Worm (Caenorhabditis elegans) whole organism, L2 larva: ENCODE measurements around the gene syx-3.

Experiments
- C34F6.9 ChIP-seq: fragments of 150-350 bp; optimal IDR thresholded peaks from 2 replicates; lab custom pipeline; 2014; ENCODE audit warnings: missing biosample characterization, missing genetic modification characterization
- F13H6.1 ChIP-seq: sonication (generic microtip); optimal IDR thresholded peaks from 2 replicates; lab custom pipeline; 2016; ENCODE audit warnings: missing genetic modification characterization, missing compliant biosample characterization
- R02D3.7 ChIP-seq: fragments of 150-350 bp; optimal IDR thresholded peaks from 2 replicates; lab custom pipeline; 2014; ENCODE audit warnings: missing biosample characterization, missing genetic modification characterization
- Y55F3AM.14 ChIP-seq: fragments of 200-800 bp; sonication (Bioruptor generic); optimal IDR thresholded peaks from 2 replicates; lab custom pipeline; 2018; ENCODE audit warnings: mild to moderate bottlenecking, missing genetic modification characterization, missing compliant biosample characterization
- ZK546.5 ChIP-seq: sonication (generic microtip); optimal IDR thresholded peaks from 2 replicates; lab custom pipeline; 2017; ENCODE audit warnings: missing biosample characterization, missing genetic modification characterization
- alr-1 ChIP-seq: fragments of 150-350 bp; optimal IDR thresholded peaks from 2 replicates; lab custom pipeline; 2014; ENCODE audit warnings: missing biosample characterization, missing genetic modification characterization
- aly-2 ChIP-seq: fragments of 150-350 bp; optimal IDR thresholded peaks from 2 replicates; lab custom pipeline; 2014; ENCODE audit warnings: missing biosample characterization, missing genetic modification characterization
- ama-1 ChIP-seq: fragments of 150-350 bp; optimal IDR thresholded peaks from 2 replicates; lab custom pipeline; 2018; ENCODE audit warnings: inconsistent platforms
- blmp-1 ChIP-seq: sonication (generic microtip); optimal IDR thresholded peaks from 2 replicates; lab custom pipeline; 2017; ENCODE audit warnings: missing genetic modification characterization, mild to moderate bottlenecking, missing compliant biosample characterization, antibody characterized with exemption, moderate library complexity; ENCODE audit not compliant: insufficient read depth
- ceh-16 ChIP-seq: fragments of 150-350 bp; optimal IDR thresholded peaks from 2 replicates; lab custom pipeline; 2014; ENCODE audit warnings: missing biosample characterization, missing genetic modification characterization
- ceh-82 ChIP-seq: fragments of 150-350 bp; optimal IDR thresholded peaks from 2 replicates; lab custom pipeline; 2014; ENCODE audit warnings: missing biosample characterization, missing genetic modification characterization
- crh-2 ChIP-seq: sonication (generic microtip); optimal IDR thresholded peaks from 2 replicates; lab custom pipeline; 2017; ENCODE audit warnings: missing biosample characterization, missing genetic modification characterization
- dmd-4 ChIP-seq: sonication (generic microtip); optimal IDR thresholded peaks from 2 replicates; lab custom pipeline; 2017; ENCODE audit warnings: missing biosample characterization, missing genetic modification characterization
- egl-27 ChIP-seq: sonication (generic microtip); optimal IDR thresholded peaks from 3 replicates; lab custom pipeline; 2017; ENCODE audit warnings: missing biosample characterization, missing genetic modification reagents, missing genetic modification characterization
- elt-1 ChIP-seq: fragments of 150-350 bp; optimal IDR thresholded peaks from 2 replicates; lab custom pipeline; 2014; ENCODE audit warnings: missing biosample characterization, missing genetic modification characterization
- elt-3 ChIP-seq: sonication (generic microtip); optimal IDR thresholded peaks from 2 replicates; lab custom pipeline; 2017; ENCODE audit warnings: missing biosample characterization, missing genetic modification characterization
- fos-1 ChIP-seq: fragments of 150-350 bp; optimal IDR thresholded peaks from 2 replicates; lab custom pipeline; 2014; ENCODE audit warnings: missing biosample characterization, missing genetic modification characterization
- gmeb-1 ChIP-seq: fragments of 150-350 bp; optimal IDR thresholded peaks from 2 replicates; lab custom pipeline; 2014; ENCODE audit warnings: missing biosample characterization, missing genetic modification characterization
- lin-11 ChIP-seq: fragments of 150-350 bp; sonication (generic microtip); optimal IDR thresholded peaks from 2 replicates; lab custom pipeline; 2014; ENCODE audit warnings: missing biosample characterization, missing genetic modification characterization, inconsistent platforms, mixed read lengths
- lin-13 ChIP-seq: fragments of 150-350 bp; optimal IDR thresholded peaks from 2 replicates; lab custom pipeline; 2014; ENCODE audit warnings: missing biosample characterization, missing genetic modification reagents, missing genetic modification characterization
- lin-39 ChIP-seq: fragments of 150-350 bp; optimal IDR thresholded peaks from 2 replicates; lab custom pipeline; 2014; ENCODE audit warnings: missing biosample characterization, missing genetic modification reagents, missing genetic modification characterization
- lsy-2 ChIP-seq, 2 experiments: fragments of 150-350 bp in 1 of 2; sonication (generic microtip) in 1 of 2; optimal IDR thresholded peaks; 2 replicates each; lab custom pipeline; 2014 to 2017; ENCODE audit warnings: missing biosample characterization in 2 of 2, missing genetic modification characterization in 2 of 2
- mab-5 ChIP-seq: fragments of 150-350 bp; optimal IDR thresholded peaks from 2 replicates; lab custom pipeline; 2014; ENCODE audit warnings: missing biosample characterization, missing genetic modification characterization
- mbf-1 ChIP-seq: sonication (generic microtip); optimal IDR thresholded peaks from 2 replicates; lab custom pipeline; 2017; ENCODE audit warnings: missing biosample characterization, missing genetic modification characterization
- mdl-1 ChIP-seq, 2 experiments: fragments of 150-350 bp in 1 of 2; sonication (generic microtip) in 1 of 2; optimal IDR thresholded peaks; 2 replicates each; lab custom pipeline; 2017; ENCODE audit warnings: missing biosample characterization in 2 of 2, missing genetic modification characterization in 2 of 2
- nhr-10 ChIP-seq: sonication (generic microtip); optimal IDR thresholded peaks from 2 replicates; lab custom pipeline; 2017; ENCODE audit warnings: missing biosample characterization, missing genetic modification characterization
- nhr-11 ChIP-seq: fragments of 150-350 bp; optimal IDR thresholded peaks from 2 replicates; lab custom pipeline; 2014; ENCODE audit warnings: missing biosample characterization, missing genetic modification characterization
- nhr-12 ChIP-seq: fragments of 150-350 bp; optimal IDR thresholded peaks from 2 replicates; lab custom pipeline; 2014; ENCODE audit warnings: missing biosample characterization, missing genetic modification characterization
- nhr-129 ChIP-seq: fragments of 150-350 bp; optimal IDR thresholded peaks from 2 replicates; lab custom pipeline; 2014; ENCODE audit warnings: missing biosample characterization, missing genetic modification characterization
- nhr-21 ChIP-seq: fragments of 150-350 bp; optimal IDR thresholded peaks from 2 replicates; lab custom pipeline; 2014; ENCODE audit warnings: missing biosample characterization, missing genetic modification characterization
- nhr-23 ChIP-seq: fragments of 150-350 bp; optimal IDR thresholded peaks from 2 replicates; lab custom pipeline; 2014; ENCODE audit warnings: missing biosample characterization, missing genetic modification reagents, missing genetic modification characterization
- nhr-237 ChIP-seq: fragments of 150-350 bp; optimal IDR thresholded peaks from 2 replicates; lab custom pipeline; 2014; ENCODE audit warnings: missing biosample characterization, missing genetic modification characterization
- nhr-25 ChIP-seq: fragments of 150-350 bp; sonication (generic microtip); optimal IDR thresholded peaks from 3 replicates; lab custom pipeline; 2014; ENCODE audit warnings: missing biosample characterization, missing genetic modification characterization
- nhr-6 ChIP-seq: fragments of 150-350 bp; optimal IDR thresholded peaks from 2 replicates; lab custom pipeline; 2014; ENCODE audit warnings: missing biosample characterization, missing genetic modification characterization
- nhr-77 ChIP-seq: fragments of 150-350 bp; optimal IDR thresholded peaks from 2 replicates; lab custom pipeline; 2014; ENCODE audit warnings: missing biosample characterization, missing genetic modification characterization
- peb-1 ChIP-seq: fragments of 150-350 bp; optimal IDR thresholded peaks from 2 replicates; lab custom pipeline; 2014; ENCODE audit warnings: missing biosample characterization, missing genetic modification characterization
- sem-4 ChIP-seq: fragments of 150-350 bp; optimal IDR thresholded peaks from 2 replicates; lab custom pipeline; 2014; ENCODE audit warnings: missing biosample characterization, missing genetic modification reagents, missing genetic modification characterization
- skn-1 ChIP-seq: sonication (generic microtip); optimal IDR thresholded peaks from 2 replicates; lab custom pipeline; 2017; ENCODE audit warnings: missing biosample characterization, missing genetic modification characterization
- sma-3 ChIP-seq: sonication (generic microtip); optimal IDR thresholded peaks from 2 replicates; lab custom pipeline; 2016; ENCODE audit warnings: missing genetic modification reagents, missing genetic modification characterization, missing compliant biosample characterization
- sma-9 ChIP-seq, 2 experiments: fragments of 150-350 bp in 1 of 2; sonication (generic microtip) in 1 of 2; optimal IDR thresholded peaks; 2 replicates each; lab custom pipeline; 2014 to 2016; ENCODE audit warnings: missing genetic modification characterization in 2 of 2, mild to moderate bottlenecking in 1 of 2, missing biosample characterization in 1 of 2, missing compliant biosample characterization in 1 of 2, missing genetic modification reagents in 1 of 2, moderate library complexity in 1 of 2
- snpc-4 ChIP-seq: fragments of 150-350 bp; optimal IDR thresholded peaks from 2 replicates; lab custom pipeline; 2014; ENCODE audit warnings: missing biosample characterization, missing genetic modification characterization
- unc-39 ChIP-seq: fragments of 150-350 bp; optimal IDR thresholded peaks from 2 replicates; lab custom pipeline; 2014; ENCODE audit warnings: missing biosample characterization, missing genetic modification characterization
- unc-55 ChIP-seq: fragments of 150-350 bp; sonication (generic microtip); optimal IDR thresholded peaks from 3 replicates; lab custom pipeline; 2014; ENCODE audit warnings: missing biosample characterization, missing genetic modification reagents, missing genetic modification characterization
- unc-62 ChIP-seq: fragments of 150-350 bp; optimal IDR thresholded peaks from 2 replicates; lab custom pipeline; 2014; ENCODE audit warnings: missing biosample characterization, missing genetic modification reagents, missing genetic modification characterization
- zag-1 ChIP-seq: fragments of 150-350 bp; optimal IDR thresholded peaks from 2 replicates; lab custom pipeline; 2014; ENCODE audit warnings: missing biosample characterization, missing genetic modification characterization
- ztf-1 ChIP-seq: fragments of 200-800 bp; sonication (Bioruptor generic); conservative IDR thresholded peaks from 2 replicates; pipeline ENCODE4 v1.3.6; 2022; ENCODE audit warnings: missing genetic modification characterization, missing compliant biosample characterization
- ztf-4 ChIP-seq: fragments of 150-350 bp; optimal IDR thresholded peaks from 2 replicates; lab custom pipeline; 2014; ENCODE audit warnings: missing biosample characterization, missing genetic modification characterization

The syx-3 gene

ce11 chrX:5330765-5331164, 18.1 kb upstream of the syx-3 start:
- TF ChIP-seq nhr-23 (tag; lab: Kevin White, UChicago): no peak
- no peak for TF ChIP-seq elt-3 (tag; lab: Kevin White, UChicago)
- TF ChIP-seq R02D3.7 (tag; lab: Kevin White, UChicago): no peak
- no peak for TF ChIP-seq unc-55 (GFP tag; lab: Kevin White, UChicago)
- TF ChIP-seq aly-2: no peak
- TF ChIP-seq mdl-1 (tag; optimal IDR thresholded peaks at IDR 0.05; lab: Kevin White, UChicago): no peak
- TF ChIP-seq Y55F3AM.14: no peak
- no peak for TF ChIP-seq nhr-77 (tag; lab: Kevin White, UChicago)
- TF ChIP-seq, all 48 proteins: peak for 0

DNA sequence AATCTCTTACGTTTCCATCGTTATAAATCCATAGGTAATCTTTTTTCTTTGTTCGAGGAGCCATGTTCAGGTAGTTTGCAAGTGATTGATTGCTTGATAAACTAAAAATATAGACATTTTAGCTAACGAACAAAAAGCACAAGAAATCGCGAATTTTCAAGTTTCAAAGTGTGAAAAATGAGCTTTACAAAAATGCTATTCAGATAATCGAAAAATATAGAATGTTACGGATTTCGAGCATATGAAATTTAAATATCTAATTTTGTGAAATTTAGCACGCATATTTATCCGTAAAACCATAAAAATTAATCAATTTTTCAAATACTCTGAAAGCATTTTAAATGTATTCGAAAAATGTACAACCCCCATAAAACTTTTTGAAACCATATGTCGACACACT, 13.5 kb upstream of the syx-3 start, which contains the start of gene C26B9.6:
Gene C26B9.6, minus strand, starts transcription at position 101 of the 400 bp plus-strand sequence.
- TF ChIP-seq nhr-237 (tag; lab: Kevin White, UChicago) (no peak), R02D3.7 (tag; lab: Kevin White, UChicago) (no peak), C34F6.9 (no peak), ztf-4 (no peak), sem-4 (tag; lab: Kevin White, UChicago) (no peak), ceh-16 (tag; lab: Kevin White, UChicago) (no peak), mbf-1 (tag; lab: Kevin White, UChicago) (no peak), elt-1 (tag; lab: Kevin White, UChicago) (no peak), zag-1 (tag; lab: Kevin White, UChicago) (no peak), snpc-4 (no peak), elt-3 (tag; lab: Kevin White, UChicago) (no peak), fos-1 (no peak), nhr-12 (no peak), nhr-77 (tag; lab: Kevin White, UChicago) (no peak), nhr-23 (tag; lab: Kevin White, UChicago) (no peak)

DNA sequence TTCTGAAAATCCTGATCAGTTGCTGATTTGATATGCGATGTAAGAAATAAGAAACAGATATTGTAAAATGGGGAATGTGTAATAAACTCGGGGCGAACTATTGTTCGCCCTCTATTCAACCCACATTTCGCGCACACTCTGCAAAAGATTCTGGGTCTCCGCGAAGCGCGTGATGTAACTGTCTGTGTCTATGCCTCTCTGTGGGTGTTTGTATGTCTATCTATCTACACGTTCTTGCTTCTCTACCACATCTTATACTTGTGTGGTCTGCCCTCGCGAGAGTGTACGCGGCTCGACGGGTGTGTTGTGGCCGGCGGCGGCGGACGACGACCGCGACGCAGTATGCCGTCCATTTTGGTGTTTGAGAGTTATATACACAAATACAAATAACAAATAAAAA, 12.4 kb upstream of the syx-3 start:
- TF ChIP-seq F13H6.1 (peak; percentile 75), ztf-1 (GFP tag; lab: Robert Waterston, UW) (no peak), zag-1 (tag; lab: Kevin White, UChicago) (peak; percentile 65), fos-1 (peak; percentile 49), lin-39 (no peak), lsy-2 (tag; optimal IDR thresholded peaks at IDR 0.05; lab: Kevin White, UChicago) (peak in 1 of 2 experiments; percentile 62), elt-3 (tag; lab: Kevin White, UChicago) (no peak), C34F6.9 (peak; percentile 71), nhr-11 (tag; lab: Kevin White, UChicago) (no peak), ceh-82 (tag; lab: Kevin White, UChicago) (no peak), peb-1 (peak; percentile 52), Y55F3AM.14 (peak; percentile 61), unc-39 (tag; lab: Kevin White, UChicago) (no peak), nhr-237 (tag; lab: Kevin White, UChicago) (no peak), blmp-1 (tag; lab: Kevin White, UChicago) (no peak), mbf-1 (tag; lab: Kevin White, UChicago) (no peak), nhr-21 (peak; percentile 35), snpc-4 (peak; percentile 32), nhr-10 (tag; lab: Kevin White, UChicago) (no peak), R02D3.7 (tag; lab: Kevin White, UChicago) (no peak), egl-27 (tag; lab: Kevin White, UChicago) (peak; percentile 66), mab-5 (tag; lab: Kevin White, UChicago) (no peak), ztf-4 (no peak), unc-55 (GFP tag; lab: Kevin White, UChicago) (peak; percentile 77), crh-2 (tag; lab: Kevin White, UChicago) (peak; percentile 77), ZK546.5 (tag; lab: Kevin White, UChicago) (no peak), mdl-1 (tag; optimal IDR thresholded peaks at IDR 0.05; lab: Kevin White, UChicago) (peak; percentile 67 to 78), nhr-23 (tag; lab: Kevin White, UChicago) (no peak), skn-1 (no peak), ceh-16 (tag; lab: Kevin White, UChicago) (no peak), elt-1 (tag; lab: Kevin White, UChicago) (no peak), ama-1 (lab: Kevin White, UChicago) (no peak), gmeb-1 (tag; lab: Kevin White, UChicago) (peak; percentile 16), sem-4 (tag; lab: Kevin White, UChicago) (peak; percentile 63), nhr-6 (tag; lab: Kevin White, UChicago) (no peak), unc-62 (no peak), sma-3 (GFP tag; lab: Kevin White, UChicago) (peak; percentile 33), dmd-4 (tag; lab: Kevin White, UChicago) (no peak), lin-13 (peak; percentile 61), nhr-25 (tag; lab: Kevin White, UChicago) (peak; percentile 54), lin-11 (tag; lab: Kevin White, UChicago) (peak; percentile 18), sma-9 (GFP tag; optimal IDR thresholded peaks at IDR 0.05; lab: Kevin White, UChicago) (peak; percentile 71), sma-9 (tag; optimal IDR thresholded peaks at IDR 0.05; lab: Kevin White, UChicago) (no peak), alr-1 (tag; lab: Kevin White, UChicago) (no peak), aly-2 (no peak), nhr-77 (tag; lab: Kevin White, UChicago) (no peak), nhr-12 (no peak), nhr-129 (tag; lab: Kevin White, UChicago) (peak; percentile 79)
